Worm (Caenorhabditis elegans): Measurements from ENCODE around the gene idpc-3.

idpc-3 gene

DNA sequence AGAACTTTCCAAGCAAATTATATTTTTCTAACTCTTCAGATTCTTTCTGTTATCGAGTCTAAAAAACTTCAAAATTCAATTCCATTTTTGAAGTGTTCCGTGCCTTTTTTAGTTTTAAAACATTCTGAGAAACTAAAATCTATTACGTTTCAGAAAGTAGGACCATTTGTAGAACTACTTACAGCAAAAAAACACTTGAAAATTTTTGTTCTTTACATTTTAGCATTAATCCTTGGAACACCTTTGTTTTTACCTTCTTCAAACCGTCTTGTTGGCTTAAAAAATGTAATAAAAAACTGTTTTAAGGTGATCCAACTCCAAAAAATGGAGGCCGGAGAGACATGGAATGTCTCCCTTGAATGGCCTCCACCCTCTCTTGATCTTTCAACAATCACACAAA is 20.8 kb downstream of the idpc-3 start, which contains the start of gene dop-2:
Gene dop-2 (plus strand): TSS at position 301 of the 400 bp plus-strand sequence.
- TF ChIP-seq ztf-23 (GFP tag; IDR thresholded peaks at IDR 0.05) = no peak
- TF ChIP-seq flt-1 (GFP tag; IDR thresholded peaks at IDR 0.05) = no peak
- no peak for TF ChIP-seq cog-1 (tag; optimal IDR thresholded peaks at IDR 0.05)
- no peak for TF ChIP-seq ztf-29 (GFP tag; IDR thresholded peaks at IDR 0.05)
- no peak for TF ChIP-seq tab-1 (GFP tag; IDR thresholded peaks at IDR 0.05)
- TF ChIP-seq klf-2 (GFP tag; conservative IDR thresholded peaks at IDR 0.05) = no peak
- TF ChIP-seq med-1 (GFP tag; optimal IDR thresholded peaks at IDR 0.05; ENCODE audit: insufficient read depth) = no peak
- no peak for TF ChIP-seq T22C8.4 (GFP tag; IDR thresholded peaks at IDR 0.05)
- TF ChIP-seq ref-1 (GFP tag; conservative IDR thresholded peaks at IDR 0.05) = no peak

- TF ChIP-seq flt-1 (GFP tag; IDR thresholded peaks at IDR 0.05) = peak; percentile 75; the same call in 1 of the 2 replicates
These were observed 25.5 kb downstream of the idpc-3 start for ce11 chrV:9603488-9603887.

DNA sequence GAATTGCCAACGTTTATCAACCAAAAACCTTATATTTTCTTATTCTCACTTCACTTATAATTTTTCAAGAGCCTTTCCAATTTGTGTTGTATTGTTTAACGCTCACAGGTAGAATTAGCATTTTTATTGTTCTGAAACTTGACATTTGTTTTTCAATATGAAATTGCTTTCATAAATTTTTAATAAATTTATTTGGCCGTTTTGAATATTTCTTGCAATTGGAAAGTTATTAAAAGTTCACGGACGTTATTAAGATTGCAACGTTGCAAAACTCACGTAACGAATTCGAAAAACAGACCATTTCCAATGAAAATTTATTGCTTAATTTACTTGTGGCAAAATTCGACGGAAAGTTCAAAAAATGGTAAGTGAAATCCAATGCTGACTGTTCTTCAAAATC is 38.7 kb downstream of the idpc-3 start, which contains the start of gene K09G1.2:
Gene K09G1.2 (plus strand): TSS at position 301 of the 400 bp plus-strand sequence.
- TF ChIP-seq tab-1 (GFP tag; IDR thresholded peaks at IDR 0.05) (no peak), cog-1 (tag; optimal IDR thresholded peaks at IDR 0.05) (no peak), ztf-29 (GFP tag; IDR thresholded peaks at IDR 0.05) (no peak)

DNA sequence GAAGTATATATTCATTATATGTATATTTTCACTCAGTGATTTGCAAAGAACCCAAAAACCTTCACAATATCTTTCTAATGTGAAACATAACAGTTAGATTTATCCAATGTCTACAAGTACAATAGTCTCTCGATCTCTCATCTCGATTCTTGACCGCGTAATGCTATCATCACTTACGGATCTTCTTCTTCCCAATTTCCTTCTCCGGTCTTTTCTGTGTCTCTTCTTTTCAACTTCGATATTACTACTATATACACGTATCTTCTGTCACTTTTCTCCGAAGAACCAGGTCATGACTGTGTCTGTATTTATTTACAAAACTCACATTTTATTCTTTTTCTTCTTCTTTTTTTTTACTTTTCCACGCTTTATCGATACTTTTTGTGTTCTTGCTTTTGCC is 40.4 kb downstream of the idpc-3 start:
- TF ChIP-seq ztf-29 (GFP tag; IDR thresholded peaks at IDR 0.05) (no peak), T22C8.4 (GFP tag; IDR thresholded peaks at IDR 0.05) (no peak), cog-1 (tag; optimal IDR thresholded peaks at IDR 0.05) (no peak), tab-1 (GFP tag; IDR thresholded peaks at IDR 0.05) (no peak), ztf-23 (GFP tag; IDR thresholded peaks at IDR 0.05) (no peak), med-1 (GFP tag; optimal IDR thresholded peaks at IDR 0.05; ENCODE audit: insufficient read depth) (no peak)

DNA sequence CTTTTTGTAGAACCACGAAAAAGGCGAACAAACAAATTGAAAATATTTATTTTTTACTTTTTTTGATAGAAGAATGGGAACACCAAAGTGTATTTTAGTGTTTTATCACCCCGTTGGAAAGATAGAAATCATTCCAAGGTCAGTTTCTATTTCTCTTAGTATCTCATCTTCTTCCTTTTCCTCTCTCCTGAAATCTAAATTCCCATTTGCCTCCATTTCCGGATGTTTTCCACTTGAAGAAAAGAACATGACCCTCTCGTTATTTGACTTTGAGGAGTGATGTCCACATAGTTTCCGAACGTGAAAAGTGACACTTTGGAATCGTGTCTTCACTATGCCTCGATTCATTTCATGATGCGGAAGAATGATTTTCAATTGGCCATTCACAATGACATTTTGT is 41.4 kb downstream of the idpc-3 start:
- TF ChIP-seq tab-1 (GFP tag; IDR thresholded peaks at IDR 0.05) = no peak

DNA sequence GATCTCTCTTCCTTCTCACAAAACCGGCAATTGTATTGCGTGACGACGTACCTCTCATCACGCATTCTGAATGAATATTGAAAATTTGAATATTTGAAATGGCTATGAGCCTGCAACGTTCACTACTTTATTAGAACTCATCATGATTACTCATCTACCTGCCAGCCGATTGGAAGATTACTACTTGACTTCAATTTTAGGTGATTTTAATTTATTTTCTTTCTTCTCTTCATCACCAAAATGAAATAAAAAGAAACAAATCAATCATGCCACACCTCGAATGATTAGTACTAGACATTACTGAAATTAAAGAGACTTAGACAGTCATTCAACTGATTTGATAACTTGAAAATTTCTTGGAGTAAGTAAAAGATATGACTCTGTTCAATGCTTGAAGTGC is 44.8 kb downstream of the idpc-3 start:
- TF ChIP-seq T22C8.4 (GFP tag; IDR thresholded peaks at IDR 0.05) (no peak), cog-1 (tag; optimal IDR thresholded peaks at IDR 0.05) (no peak), med-1 (GFP tag; optimal IDR thresholded peaks at IDR 0.05; ENCODE audit: insufficient read depth) (no peak), flt-1 (GFP tag; IDR thresholded peaks at IDR 0.05) (no peak), ref-1 (GFP tag; conservative IDR thresholded peaks at IDR 0.05) (no peak), ztf-29 (GFP tag; IDR thresholded peaks at IDR 0.05) (no peak), ztf-23 (GFP tag; IDR thresholded peaks at IDR 0.05) (no peak), klf-2 (GFP tag; conservative IDR thresholded peaks at IDR 0.05) (no peak), tab-1 (GFP tag; IDR thresholded peaks at IDR 0.05) (no peak)

DNA sequence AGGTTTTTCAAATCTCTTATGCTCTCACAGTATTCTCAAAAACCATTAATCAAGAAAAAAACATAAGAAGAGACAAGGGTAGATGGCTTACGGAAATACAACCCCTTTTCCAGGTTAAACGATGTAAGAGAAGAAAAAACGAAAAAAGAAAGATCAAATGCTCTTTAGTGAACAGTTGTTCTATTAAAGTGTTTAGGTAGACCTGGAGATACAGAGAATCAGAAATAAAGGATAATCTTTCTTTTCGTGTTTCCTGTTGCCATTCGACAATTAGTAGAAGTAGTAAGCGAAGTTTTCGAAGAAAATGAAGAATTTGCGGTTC is 45.7 kb downstream of the idpc-3 start, which contains the start of gene K09G1.1:
Gene K09G1.1 (plus strand): TSS at position 223 of the 322 bp plus-strand sequence.
- TF ChIP-seq T22C8.4 (GFP tag; IDR thresholded peaks at IDR 0.05) (no peak), ref-1 (GFP tag; conservative IDR thresholded peaks at IDR 0.05) (no peak), cog-1 (tag; optimal IDR thresholded peaks at IDR 0.05) (no peak), tab-1 (GFP tag; IDR thresholded peaks at IDR 0.05) (no peak), med-1 (GFP tag; optimal IDR thresholded peaks at IDR 0.05; ENCODE audit: insufficient read depth) (no peak), klf-2 (GFP tag; conservative IDR thresholded peaks at IDR 0.05) (no peak), flt-1 (GFP tag; IDR thresholded peaks at IDR 0.05) (no peak), ztf-29 (GFP tag; IDR thresholded peaks at IDR 0.05) (no peak), ztf-23 (GFP tag; IDR thresholded peaks at IDR 0.05) (no peak)

ce11 chrV:9582594-9583322 is 46.3 kb downstream of the idpc-3 start, which contains the start of gene rtfo-1:
Gene rtfo-1 (minus strand): TSS chrV:9582644.
- peak; percentile 80; the same call in 1 of the 2 replicates for TF ChIP-seq ztf-29 (GFP tag; IDR thresholded peaks at IDR 0.05)
- TF ChIP-seq klf-2 (GFP tag; conservative IDR thresholded peaks at IDR 0.05) = 0 out of 2 replicates have a peak, but pooled peaks have one; percentile 34
- TF ChIP-seq flt-1 (GFP tag; IDR thresholded peaks at IDR 0.05) = peak; percentile 84
- no peak for TF ChIP-seq ref-1 (GFP tag; conservative IDR thresholded peaks at IDR 0.05)
- TF ChIP-seq T22C8.4 (GFP tag; IDR thresholded peaks at IDR 0.05) = no peak
- TF ChIP-seq ztf-23 (GFP tag; IDR thresholded peaks at IDR 0.05) = peak; percentile 82
- TF ChIP-seq med-1 (GFP tag; optimal IDR thresholded peaks at IDR 0.05; ENCODE audit: insufficient read depth) = peak; percentile 89
- TF ChIP-seq tab-1 (GFP tag; IDR thresholded peaks at IDR 0.05) = no peak
- peak; percentile 55 for TF ChIP-seq cog-1 (tag; optimal IDR thresholded peaks at IDR 0.05)

All from whole organism, midembryonic.